Worm (Caenorhabditis elegans) whole organism, mixed stage, embryonic: ENCODE results near the gene sfxn-1.4.

ENCODE experiments used
- cnd-1 ChIP-seq: fragments of 200-800 bp; sonication (Bioruptor generic); optimal IDR thresholded peaks from 2 replicates; lab custom pipeline; 2018; ENCODE audit warnings: mild to moderate bottlenecking, missing genetic modification characterization, missing compliant biosample characterization
- elt-3 ChIP-seq: fragments of 150-350 bp; optimal IDR thresholded peaks from 2 replicates; lab custom pipeline; 2014; ENCODE audit warnings: missing biosample characterization, missing genetic modification characterization
- lin-13 ChIP-seq: fragments of 150-350 bp; optimal IDR thresholded peaks from 2 replicates; lab custom pipeline; 2014; ENCODE audit warnings: missing biosample characterization, missing genetic modification characterization
- nhr-12 ChIP-seq: fragments of 150-350 bp; optimal IDR thresholded peaks from 2 replicates; lab custom pipeline; 2014; ENCODE audit warnings: missing biosample characterization, missing genetic modification characterization
- snpc-4 ChIP-seq: fragments of 150-350 bp; optimal IDR thresholded peaks from 2 replicates; lab custom pipeline; 2014; ENCODE audit warnings: missing biosample characterization, missing genetic modification characterization
- unc-120 ChIP-seq: sonication (generic microtip); optimal IDR thresholded peaks from 2 replicates; lab custom pipeline; 2017; ENCODE audit warnings: missing genetic modification characterization, missing compliant biosample characterization; ENCODE audit not compliant: poor library complexity, severe bottlenecking
- unc-62 ChIP-seq: fragments of 150-350 bp; optimal IDR thresholded peaks from 2 replicates; lab custom pipeline; 2014; ENCODE audit warnings: missing biosample characterization, missing genetic modification reagents, missing genetic modification characterization

ce11 chrII:11646276-11646797, 34.7 kb downstream of the sfxn-1.4 start, which contains the start of gene ghi-1:
- no peak for TF ChIP-seq nhr-12
- no peak for TF ChIP-seq elt-3 (tag; lab: Kevin White, UChicago)
- TF ChIP-seq unc-120 (tag; lab: Kevin White, UChicago), result no peak
- TF ChIP-seq unc-62 (GFP tag; lab: Kevin White, UChicago), result no peak
- no peak for TF ChIP-seq snpc-4 (tag; lab: Kevin White, UChicago)
- no peak for TF ChIP-seq lin-13 (tag; lab: Kevin White, UChicago)
- TF ChIP-seq cnd-1, result no peak
